Fruit fly (Drosophila melanogaster) whole organism: ENCODE data around the gene Fbp2.

Experiments
- CG8478 ChIP-seq: fragments of >200 bp; optimal IDR thresholded peaks from 2 replicates; lab custom pipeline; 2018; ENCODE audit warnings: inconsistent platforms
- Dll ChIP-seq: fragments of >200 bp; optimal IDR thresholded peaks from 2 replicates; lab custom pipeline; 2017
- pan ChIP-seq: fragments of >200 bp; optimal IDR thresholded peaks from 2 replicates; lab custom pipeline; 2017
- psq ChIP-seq: fragments of >200 bp; optimal IDR thresholded peaks from 2 replicates; lab custom pipeline; 2017

dm6 chr2L:9454369-9455054, 27.9 kb downstream of the Fbp2 start:
- no peak for TF ChIP-seq CG8478 (lab: Kevin White, UChicago)
- no peak for TF ChIP-seq Dll (lab: Kevin White, UChicago)
- TF ChIP-seq psq (lab: Kevin White, UChicago) = no peak
- TF ChIP-seq pan (lab: Kevin White, UChicago) = no peak
